Worm (Caenorhabditis elegans): ENCODE data around the gene blos-7.

- TF ChIP-seq dao-5 (tag; optimal IDR thresholded peaks at IDR 0.05) (no peak), him-1 (tag; optimal IDR thresholded peaks at IDR 0.05) (no peak), W03F9.2 (tag; optimal IDR thresholded peaks at IDR 0.05) (no peak)
Observed at ce11 chrIV:3632475-3632874, 49.8 kb upstream of the blos-7 start.
